Worm (Caenorhabditis elegans) whole organism, young adult: ENCODE measurements around the gene laat-1.

Source experiments
- B0336.3 ChIP-seq: fragments of 200-800 bp; sonication (Bioruptor generic); IDR thresholded peaks from 2 replicates; pipeline ENCODE4 v1.3.6; 2022; ENCODE audit warnings: missing genetic modification characterization, missing compliant biosample characterization
- F23B12.7 ChIP-seq: sonication (generic microtip); optimal IDR thresholded peaks from 2 replicates; lab custom pipeline; 2017; ENCODE audit warnings: missing genetic modification characterization, mild to moderate bottlenecking, missing compliant biosample characterization, antibody characterized with exemption, moderate library complexity; ENCODE audit not compliant: insufficient read depth
- F37B4.10 ChIP-seq: fragments of 200-800 bp; sonication (Bioruptor generic); IDR thresholded peaks from 2 replicates; pipeline ENCODE4 v1.3.6; 2022; ENCODE audit warnings: missing genetic modification characterization, missing compliant biosample characterization
- F39B2.1 ChIP-seq: fragments of 200-800 bp; sonication (Bioruptor generic); IDR thresholded peaks from 2 replicates; pipeline ENCODE4 v1.3.6; 2022; ENCODE audit warnings: missing genetic modification reagents, missing genetic modification characterization, missing compliant biosample characterization
- F57A8.1 ChIP-seq: fragments of 200-800 bp; sonication (Bioruptor generic); optimal IDR thresholded peaks from 2 replicates; lab custom pipeline; 2018; ENCODE audit warnings: mild to moderate bottlenecking, missing genetic modification characterization, moderate library complexity, missing compliant biosample characterization
- Y56A3A.18 ChIP-seq: fragments of 200-800 bp; sonication (Bioruptor generic); IDR thresholded peaks from 2 replicates; pipeline ENCODE4 v1.3.6; 2022; ENCODE audit warnings: missing genetic modification reagents, missing genetic modification characterization, missing compliant biosample characterization
- Y67H2A.10 ChIP-seq: fragments of 200-800 bp; sonication (Bioruptor generic); conservative IDR thresholded peaks from 2 replicates; pipeline ENCODE4 v1.3.6; 2022; ENCODE audit warnings: missing genetic modification reagents, missing genetic modification characterization, missing compliant biosample characterization
- ama-1 ChIP-seq, 3 experiments: fragments of 150-350 bp in 1 of 3; sonication (generic microtip) in 2 of 3; optimal IDR thresholded peaks; 2 replicates each; lab custom pipeline; 2014 to 2018; ENCODE audit warnings: missing biosample characterization in 2 of 3, missing genetic modification characterization in 2 of 3, missing genetic modification reagents in 2 of 3
- aptf-3 ChIP-seq: fragments of 200-800 bp; sonication (Bioruptor generic); IDR thresholded peaks from 2 replicates; pipeline ENCODE4 v1.3.6; 2022; ENCODE audit warnings: missing genetic modification characterization, missing compliant biosample characterization
- athp-1 ChIP-seq: sonication (generic microtip); optimal IDR thresholded peaks from 2 replicates; lab custom pipeline; 2017; ENCODE audit warnings: mild to moderate bottlenecking, missing genetic modification characterization, missing compliant biosample characterization
- attf-3 ChIP-seq: fragments of 200-800 bp; sonication (Bioruptor generic); conservative IDR thresholded peaks from 2 replicates; pipeline ENCODE4 v1.3.6; 2022; ENCODE audit warnings: missing genetic modification reagents, missing genetic modification characterization, missing compliant biosample characterization
- cebp-1 ChIP-seq, 2 experiments: fragments of 200-800 bp in 1 of 2; sonication (Bioruptor generic) in 1 of 2; sonication (generic microtip) in 1 of 2; IDR thresholded peaks in 1 of 2; optimal IDR thresholded peaks in 1 of 2; 2 replicates each; pipeline versions ENCODE4 v1.3.6 to Lab custom; 2017 to 2022; ENCODE audit warnings: missing compliant biosample characterization in 2 of 2, missing genetic modification characterization in 2 of 2, mild to moderate bottlenecking in 1 of 2, missing genetic modification reagents in 1 of 2, moderate library complexity in 1 of 2
- ceh-100 ChIP-seq: fragments of 200-800 bp; sonication (Bioruptor generic); IDR thresholded peaks from 2 replicates; pipeline ENCODE4 v1.3.6; 2022; ENCODE audit warnings: missing genetic modification reagents, missing genetic modification characterization, missing compliant biosample characterization
- ceh-27 ChIP-seq: fragments of 200-800 bp; sonication (Bioruptor generic); optimal IDR thresholded peaks from 2 replicates; lab custom pipeline; 2018; ENCODE audit warnings: mild to moderate bottlenecking, missing genetic modification characterization, moderate library complexity, missing compliant biosample characterization
- ceh-58 ChIP-seq: fragments of 200-800 bp; sonication (Bioruptor generic); IDR thresholded peaks from 2 replicates; pipeline ENCODE4 v1.3.6; 2022; ENCODE audit warnings: missing genetic modification characterization, missing compliant biosample characterization
- ceh-91 ChIP-seq: fragments of 200-800 bp; sonication (Bioruptor generic); IDR thresholded peaks from 2 replicates; pipeline ENCODE4 v1.3.6; 2022; ENCODE audit warnings: missing genetic modification reagents, missing genetic modification characterization, missing compliant biosample characterization
- chd-7 ChIP-seq: sonication (generic microtip); optimal IDR thresholded peaks from 2 replicates; lab custom pipeline; 2016; ENCODE audit warnings: mild to moderate bottlenecking, missing genetic modification characterization, moderate library complexity, missing compliant biosample characterization
- egl-18 ChIP-seq: fragments of 200-800 bp; sonication (Bioruptor generic); IDR thresholded peaks from 2 replicates; pipeline ENCODE4 v1.3.6; 2022; ENCODE audit warnings: missing genetic modification reagents, missing genetic modification characterization, missing compliant biosample characterization
- egrh-3 ChIP-seq: fragments of 200-800 bp; sonication (Bioruptor generic); IDR thresholded peaks from 2 replicates; pipeline ENCODE4 v1.3.6; 2022; ENCODE audit warnings: missing genetic modification reagents, missing genetic modification characterization, missing compliant biosample characterization
- ets-4 ChIP-seq: fragments of 200-800 bp; sonication (Bioruptor generic); optimal IDR thresholded peaks from 2 replicates; lab custom pipeline; 2018; ENCODE audit warnings: mild to moderate bottlenecking, missing genetic modification characterization, missing compliant biosample characterization
- gei-17 ChIP-seq: fragments of 200-800 bp; sonication (Bioruptor generic); optimal IDR thresholded peaks from 2 replicates; lab custom pipeline; 2018; ENCODE audit warnings: mild to moderate bottlenecking, missing genetic modification characterization, missing compliant biosample characterization
- him-1 ChIP-seq: sonication (generic microtip); optimal IDR thresholded peaks from 2 replicates; lab custom pipeline; 2016; ENCODE audit warnings: missing genotype, missing genetic modification reagents, missing genetic modification characterization, missing compliant biosample characterization
- hsf-1 ChIP-seq: fragments of 200-800 bp; sonication (Bioruptor generic); IDR thresholded peaks from 2 replicates; pipeline ENCODE4 v1.3.6; 2022; ENCODE audit warnings: missing genetic modification reagents, missing genetic modification characterization, missing compliant biosample characterization
- lin-40 ChIP-seq: sonication (generic microtip); optimal IDR thresholded peaks from 2 replicates; lab custom pipeline; 2016; ENCODE audit warnings: missing genetic modification characterization, mild to moderate bottlenecking, missing compliant biosample characterization, missing genotype, missing genetic modification reagents
- lir-1 ChIP-seq: fragments of 200-800 bp; sonication (Bioruptor generic); conservative IDR thresholded peaks from 2 replicates; pipeline ENCODE4 v1.3.6; 2022; ENCODE audit warnings: missing genetic modification reagents, missing genetic modification characterization, missing compliant biosample characterization
- madf-10 ChIP-seq: sonication (generic microtip); optimal IDR thresholded peaks from 2 replicates; lab custom pipeline; 2016; ENCODE audit warnings: mild to moderate bottlenecking, missing genetic modification characterization, missing compliant biosample characterization
- madf-3 ChIP-seq: fragments of 200-800 bp; sonication (Bioruptor generic); IDR thresholded peaks from 2 replicates; pipeline ENCODE4 v1.3.6; 2022; ENCODE audit warnings: missing genetic modification reagents, missing genetic modification characterization, missing compliant biosample characterization
- madf-6 ChIP-seq: fragments of 200-800 bp; sonication (Bioruptor generic); IDR thresholded peaks from 2 replicates; pipeline ENCODE4 v1.3.6; 2022; ENCODE audit warnings: missing genetic modification reagents, missing genetic modification characterization, missing compliant biosample characterization
- mcd-1 ChIP-seq: fragments of 200-800 bp; sonication (Bioruptor generic); IDR thresholded peaks from 2 replicates; pipeline ENCODE4 v1.3.6; 2022; ENCODE audit warnings: missing genetic modification reagents, missing genetic modification characterization, missing compliant biosample characterization
- nfya-1 ChIP-seq: sonication (generic microtip); optimal IDR thresholded peaks from 2 replicates; lab custom pipeline; 2017; ENCODE audit warnings: antibody characterized with exemption, missing compliant biosample characterization, missing genetic modification characterization, borderline replicate concordance; ENCODE audit not compliant: insufficient read depth
- nfyb-1 ChIP-seq: fragments of 200-800 bp; sonication (Bioruptor generic); IDR thresholded peaks from 2 replicates; pipeline ENCODE4 v1.3.6; 2022; ENCODE audit warnings: missing genetic modification reagents, missing genetic modification characterization, missing compliant biosample characterization
- nhr-90 ChIP-seq: sonication (generic microtip); optimal IDR thresholded peaks from 2 replicates; lab custom pipeline; 2016; ENCODE audit warnings: missing genotype, mild to moderate bottlenecking, missing genetic modification characterization, missing compliant biosample characterization
- pbrm-1 ChIP-seq: fragments of 200-800 bp; sonication (Bioruptor generic); IDR thresholded peaks from 2 replicates; pipeline ENCODE4 v1.3.6; 2022; ENCODE audit warnings: missing genetic modification reagents, missing genetic modification characterization, missing compliant biosample characterization
- rcor-1 ChIP-seq: fragments of 200-800 bp; sonication (Bioruptor generic); IDR thresholded peaks from 2 replicates; pipeline ENCODE4 v1.3.6; 2022; ENCODE audit warnings: missing genetic modification reagents, missing genetic modification characterization, missing compliant biosample characterization
- repo-1 ChIP-seq: sonication (generic microtip); optimal IDR thresholded peaks from 2 replicates; lab custom pipeline; 2017; ENCODE audit warnings: mild to moderate bottlenecking, missing genetic modification characterization, missing compliant biosample characterization
- rpc-1 ChIP-seq, 2 experiments: fragments of 150-350 bp in 1 of 2; sonication (generic microtip) in 1 of 2; optimal IDR thresholded peaks; 2 replicates each; lab custom pipeline; 2014 to 2018; ENCODE audit warnings: missing biosample characterization in 1 of 2, missing genetic modification characterization in 1 of 2, missing genetic modification reagents in 1 of 2, missing genotype in 1 of 2
- sdz-38 ChIP-seq: sonication (generic microtip); optimal IDR thresholded peaks from 2 replicates; lab custom pipeline; 2016; ENCODE audit warnings: missing genotype, missing genetic modification characterization, missing compliant biosample characterization
- sea-2 ChIP-seq: fragments of 200-800 bp; sonication (Bioruptor generic); IDR thresholded peaks from 2 replicates; pipeline ENCODE4 v1.3.6; 2022; ENCODE audit warnings: missing genetic modification characterization, missing compliant biosample characterization
- snpc-1.3 ChIP-seq: sonication (generic microtip); optimal IDR thresholded peaks from 2 replicates; lab custom pipeline; 2017; ENCODE audit warnings: missing genetic modification characterization, mild to moderate bottlenecking, missing compliant biosample characterization, antibody characterized with exemption, moderate library complexity, missing genotype, missing genetic modification reagents; ENCODE audit not compliant: insufficient read depth
- snpc-4 ChIP-seq, 5 experiments: fragments of 150-350 bp in 1 of 5; sonication (generic microtip) in 4 of 5; optimal IDR thresholded peaks; 2 replicates each; lab custom pipeline; 2014 to 2018; ENCODE audit warnings: missing genetic modification characterization in 5 of 5, missing biosample characterization in 3 of 5, antibody characterized with exemption in 2 of 5, mild to moderate bottlenecking in 2 of 5, missing compliant biosample characterization in 2 of 5, missing genotype in 2 of 5, moderate library complexity in 2 of 5, missing genetic modification reagents in 1 of 5
- tbp1 ChIP-seq: fragments of 200-800 bp; sonication (Bioruptor generic); optimal IDR thresholded peaks from 2 replicates; lab custom pipeline; 2018; ENCODE audit warnings: mild to moderate bottlenecking, missing genetic modification characterization, missing compliant biosample characterization
- tlf-1 ChIP-seq: fragments of 200-800 bp; sonication (Bioruptor generic); optimal IDR thresholded peaks from 2 replicates; lab custom pipeline; 2018; ENCODE audit warnings: mild to moderate bottlenecking, missing genetic modification characterization, missing compliant biosample characterization
- ztf-26 ChIP-seq: sonication (generic microtip); optimal IDR thresholded peaks from 2 replicates; lab custom pipeline; 2017; ENCODE audit warnings: missing genetic modification characterization, missing compliant biosample characterization
- ztf-28 ChIP-seq: fragments of 200-800 bp; sonication (Bioruptor generic); IDR thresholded peaks from 2 replicates; pipeline ENCODE4 v1.3.6; 2022; ENCODE audit warnings: missing genetic modification reagents, missing genetic modification characterization, missing compliant biosample characterization
- ztf-3 ChIP-seq: fragments of 200-800 bp; sonication (Bioruptor generic); optimal IDR thresholded peaks from 2 replicates; lab custom pipeline; 2018; ENCODE audit warnings: mild to moderate bottlenecking, missing genetic modification characterization, missing compliant biosample characterization
- ztf-6 ChIP-seq: fragments of 200-800 bp; sonication (Bioruptor generic); IDR thresholded peaks from 2 replicates; pipeline ENCODE4 v1.3.6; 2022; ENCODE audit warnings: missing genetic modification reagents, missing genetic modification characterization, missing compliant biosample characterization

The laat-1 gene

DNA sequence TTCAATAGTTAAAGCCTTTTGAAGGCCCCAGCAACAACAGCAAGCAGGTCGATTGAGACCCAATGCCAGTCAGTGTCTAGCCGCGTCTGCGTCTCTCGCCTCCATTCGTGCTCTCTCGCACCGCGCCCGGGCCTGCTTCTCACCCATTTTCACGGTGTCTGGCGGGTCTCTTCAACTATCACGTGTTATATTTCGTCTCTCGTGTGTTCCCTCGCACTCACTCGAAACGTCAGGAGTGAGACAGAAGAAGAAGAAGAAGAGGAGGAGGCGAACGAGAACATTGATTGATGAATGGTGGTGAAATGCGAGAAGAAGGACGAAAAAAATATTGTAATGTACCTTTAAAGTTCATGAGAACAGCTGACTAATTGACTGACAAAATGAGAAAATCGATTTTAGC lies 16.4 kb downstream of the laat-1 start:
- TF ChIP-seq gei-17 (GFP tag; lab: Kevin White, UChicago) (no peak), tlf-1 (GFP tag; lab: Kevin White, UChicago) (peak; percentile 38), chd-7 (tag; lab: Kevin White, UChicago) (peak; percentile 32), egl-18 (GFP tag; lab: Robert Waterston, UW) (no peak), ztf-26 (tag; lab: Kevin White, UChicago) (peak; percentile 71), madf-3 (GFP tag; lab: Robert Waterston, UW) (0 out of 2 replicates have a peak, but pooled peaks have one; percentile 36), ceh-100 (no peak), repo-1 (tag; lab: Kevin White, UChicago) (peak; percentile 41), ama-1 (optimal IDR thresholded peaks at IDR 0.05; lab: Kevin White, UChicago) (no peak), ama-1 (GFP tag; optimal IDR thresholded peaks at IDR 0.05; lab: Kevin White, UChicago) (peak in 1 of 2 experiments; percentile 74), nhr-90 (tag; lab: Kevin White, UChicago) (no peak), madf-6 (GFP tag; lab: Robert Waterston, UW) (no peak), attf-3 (GFP tag; lab: Robert Waterston, UW) (no peak), B0336.3 (peak; percentile 58; the same call in 1 of the 2 replicates), F37B4.10 (GFP tag; lab: Robert Waterston, UW) (no peak), ztf-6 (GFP tag; lab: Robert Waterston, UW) (no peak), nfyb-1 (GFP tag; lab: Robert Waterston, UW) (peak; percentile 65; the same call in 1 of the 2 replicates), ets-4 (GFP tag; lab: Kevin White, UChicago) (no peak), rpc-1 (optimal IDR thresholded peaks at IDR 0.05; lab: Kevin White, UChicago) (no peak), rpc-1 (tag; optimal IDR thresholded peaks at IDR 0.05; lab: Kevin White, UChicago) (no peak), snpc-4 (GFP tag; optimal IDR thresholded peaks at IDR 0.05; lab: Kevin White, UChicago) (no peak), snpc-4 (tag; optimal IDR thresholded peaks at IDR 0.05; lab: Kevin White, UChicago) (peak in 3 of 4 experiments; percentile 4 to 67 (median 31)), sdz-38 (tag; lab: Kevin White, UChicago) (peak; percentile 11), sea-2 (0 out of 2 replicates have a peak, but pooled peaks have one; percentile 37), ceh-27 (GFP tag; lab: Kevin White, UChicago) (peak; percentile 69), F23B12.7 (tag; lab: Kevin White, UChicago) (no peak), ceh-91 (GFP tag; lab: Robert Waterston, UW) (no peak), lin-40 (peak; percentile 79), lir-1 (GFP tag; lab: Robert Waterston, UW) (0 out of 2 replicates have a peak, but pooled peaks have one; percentile 39), hsf-1 (GFP tag; lab: Robert Waterston, UW) (0 out of 2 replicates have a peak, but pooled peaks have one; percentile 44), pbrm-1 (peak; percentile 53), mcd-1 (GFP tag; lab: Robert Waterston, UW) (peak; percentile 84), cebp-1 (GFP tag; IDR thresholded peaks at IDR 0.05; lab: Robert Waterston, UW) (peak; percentile 39; the same call in 1 of the 2 replicates), cebp-1 (tag; optimal IDR thresholded peaks at IDR 0.05; lab: Kevin White, UChicago) (peak; percentile 84), nfya-1 (tag; lab: Kevin White, UChicago) (no peak), tbp1 (peak; percentile 36), rcor-1 (GFP tag; lab: Robert Waterston, UW) (peak; percentile 38; the same call in 1 of the 2 replicates), Y56A3A.18 (GFP tag; lab: Robert Waterston, UW) (no peak), F39B2.1 (GFP tag; lab: Robert Waterston, UW) (no peak), snpc-1.3 (tag; lab: Kevin White, UChicago) (no peak), him-1 (no peak), ceh-58 (GFP tag; lab: Robert Waterston, UW) (no peak), F57A8.1 (GFP tag; lab: Kevin White, UChicago) (no peak), ztf-28 (GFP tag; lab: Robert Waterston, UW) (no peak), ztf-3 (no peak), egrh-3 (peak; percentile 68), madf-10 (peak; percentile 63), athp-1 (no peak), Y67H2A.10 (no peak), aptf-3 (no peak)
